Worm (Caenorhabditis elegans) whole organism, L3 larva: ENCODE data around the gene phat-4.

Experiments
- aly-2 ChIP-seq: fragments of 150-350 bp; optimal IDR thresholded peaks from 2 replicates; lab custom pipeline; 2014; ENCODE audit warnings: missing biosample characterization, missing genetic modification characterization
- ceh-28 ChIP-seq: fragments of 150-350 bp; optimal IDR thresholded peaks from 2 replicates; lab custom pipeline; 2014; ENCODE audit warnings: missing biosample characterization, missing genetic modification reagents, missing genetic modification characterization
- ceh-82 ChIP-seq: fragments of 150-350 bp; optimal IDR thresholded peaks from 2 replicates; lab custom pipeline; 2014; ENCODE audit warnings: missing biosample characterization, missing genetic modification characterization
- ceh-9 ChIP-seq: sonication (generic microtip); optimal IDR thresholded peaks from 2 replicates; lab custom pipeline; 2018; ENCODE audit warnings: missing biosample characterization, missing genetic modification characterization
- daf-12 ChIP-seq: fragments of 150-350 bp; optimal IDR thresholded peaks from 2 replicates; lab custom pipeline; 2014; ENCODE audit warnings: missing biosample characterization, missing genetic modification reagents, missing genetic modification characterization
- egl-27 ChIP-seq: sonication (generic microtip); optimal IDR thresholded peaks from 4 replicates; lab custom pipeline; 2017; ENCODE audit warnings: missing biosample characterization, missing genetic modification reagents, missing genetic modification characterization
- egl-5 ChIP-seq: fragments of 150-350 bp; optimal IDR thresholded peaks from 2 replicates; lab custom pipeline; 2017; ENCODE audit warnings: missing biosample characterization, missing genetic modification reagents, missing genetic modification characterization, inconsistent platforms
- elt-1 ChIP-seq: fragments of 150-350 bp; optimal IDR thresholded peaks from 2 replicates; lab custom pipeline; 2014; ENCODE audit warnings: missing biosample characterization, missing genetic modification characterization
- elt-2 ChIP-seq: sonication (generic microtip); optimal IDR thresholded peaks from 2 replicates; lab custom pipeline; 2016; ENCODE audit warnings: missing genetic modification reagents, mild to moderate bottlenecking, missing genetic modification characterization, missing compliant biosample characterization
- elt-3 ChIP-seq, 3 experiments: fragments of 150-350 bp in 1 of 3; sonication (generic microtip) in 2 of 3; optimal IDR thresholded peaks; 2 replicates in 2 of 3; 4 replicates in 1 of 3; lab custom pipeline; 2014 to 2017; ENCODE audit warnings: missing biosample characterization in 3 of 3, missing genetic modification characterization in 3 of 3
- eor-1 ChIP-seq, 2 experiments: fragments of 150-350 bp; optimal IDR thresholded peaks; 2 replicates each; lab custom pipeline; 2014 to 2018; ENCODE audit warnings: missing biosample characterization in 2 of 2, missing genetic modification characterization in 2 of 2
- fkh-10 ChIP-seq: sonication (generic microtip); optimal IDR thresholded peaks from 2 replicates; lab custom pipeline; 2017; ENCODE audit warnings: missing biosample characterization, missing genetic modification reagents, missing genetic modification characterization
- fkh-2 ChIP-seq: fragments of 150-350 bp; optimal IDR thresholded peaks from 2 replicates; lab custom pipeline; 2014; ENCODE audit warnings: missing biosample characterization, missing genetic modification reagents, missing genetic modification characterization
- fos-1 ChIP-seq: fragments of 150-350 bp; optimal IDR thresholded peaks from 2 replicates; lab custom pipeline; 2014; ENCODE audit warnings: missing biosample characterization, missing genetic modification characterization
- hmg-11 ChIP-seq: sonication (generic microtip); optimal IDR thresholded peaks from 2 replicates; lab custom pipeline; 2016; ENCODE audit warnings: missing genetic modification characterization, missing compliant biosample characterization
- jun-1 ChIP-seq: fragments of 150-350 bp; optimal IDR thresholded peaks from 2 replicates; lab custom pipeline; 2014; ENCODE audit warnings: missing biosample characterization, missing genetic modification reagents, missing genetic modification characterization
- lin-15B ChIP-seq: fragments of 150-350 bp; optimal IDR thresholded peaks from 2 replicates; lab custom pipeline; 2014; ENCODE audit warnings: missing biosample characterization, missing genetic modification characterization
- lin-39 ChIP-seq: fragments of 150-350 bp; optimal IDR thresholded peaks from 2 replicates; lab custom pipeline; 2018; ENCODE audit warnings: missing biosample characterization, missing genetic modification reagents, missing genetic modification characterization
- lsy-12 ChIP-seq: sonication (generic microtip); optimal IDR thresholded peaks from 2 replicates; lab custom pipeline; 2016; ENCODE audit warnings: mild to moderate bottlenecking, missing genetic modification characterization, missing compliant biosample characterization
- mdl-1 ChIP-seq: fragments of 150-350 bp; optimal IDR thresholded peaks from 2 replicates; lab custom pipeline; 2014; ENCODE audit warnings: missing biosample characterization, missing genetic modification characterization
- mml-1 ChIP-seq: fragments of 150-350 bp; sonication (generic microtip); optimal IDR thresholded peaks from 3 replicates; lab custom pipeline; 2014; ENCODE audit warnings: missing biosample characterization, missing genetic modification characterization
- nfya-1 ChIP-seq: sonication (generic microtip); optimal IDR thresholded peaks from 2 replicates; lab custom pipeline; 2017; ENCODE audit warnings: missing genetic modification characterization, mild to moderate bottlenecking, missing compliant biosample characterization, antibody characterized with exemption, moderate library complexity; ENCODE audit not compliant: insufficient read depth
- nhr-11 ChIP-seq: fragments of 150-350 bp; optimal IDR thresholded peaks from 2 replicates; lab custom pipeline; 2014; ENCODE audit warnings: missing biosample characterization, missing genetic modification characterization
- nhr-23 ChIP-seq: fragments of 150-350 bp; optimal IDR thresholded peaks from 2 replicates; lab custom pipeline; 2014; ENCODE audit warnings: missing biosample characterization, missing genetic modification reagents, missing genetic modification characterization
- nhr-237 ChIP-seq: fragments of 150-350 bp; optimal IDR thresholded peaks from 2 replicates; lab custom pipeline; 2014; ENCODE audit warnings: missing biosample characterization, missing genetic modification characterization
- nhr-25 ChIP-seq: sonication (generic microtip); optimal IDR thresholded peaks from 2 replicates; lab custom pipeline; 2017; ENCODE audit warnings: missing biosample characterization, missing genetic modification characterization
- nhr-28 ChIP-seq: fragments of 150-350 bp; optimal IDR thresholded peaks from 2 replicates; lab custom pipeline; 2014; ENCODE audit warnings: missing biosample characterization, missing genetic modification characterization
- nhr-43 ChIP-seq: sonication (generic microtip); optimal IDR thresholded peaks from 2 replicates; lab custom pipeline; 2016; ENCODE audit warnings: mild to moderate bottlenecking, missing genetic modification characterization, missing compliant biosample characterization; ENCODE audit not compliant: poor library complexity, severe bottlenecking
- nhr-67 ChIP-seq: fragments of 150-350 bp; optimal IDR thresholded peaks from 2 replicates; lab custom pipeline; 2014; ENCODE audit warnings: missing biosample characterization, missing genetic modification characterization
- nhr-76 ChIP-seq: fragments of 150-350 bp; sonication (generic microtip); optimal IDR thresholded peaks from 5 replicates; lab custom pipeline; 2014; ENCODE audit warnings: missing biosample characterization, missing genetic modification characterization
- nhr-77 ChIP-seq: fragments of 150-350 bp; optimal IDR thresholded peaks from 2 replicates; lab custom pipeline; 2014; ENCODE audit warnings: missing biosample characterization, missing genetic modification characterization
- pha-4 ChIP-seq: fragments of 150-350 bp; optimal IDR thresholded peaks from 2 replicates; lab custom pipeline; 2014; ENCODE audit warnings: missing biosample characterization, missing genetic modification reagents, missing genetic modification characterization
- pqm-1 ChIP-seq: fragments of 150-350 bp; optimal IDR thresholded peaks from 2 replicates; lab custom pipeline; 2017; ENCODE audit warnings: missing biosample characterization, missing genetic modification characterization, inconsistent platforms
- skn-1 ChIP-seq: fragments of 150-350 bp; optimal IDR thresholded peaks from 2 replicates; lab custom pipeline; 2014; ENCODE audit warnings: missing biosample characterization, missing genetic modification characterization
- snpc-4 ChIP-seq: fragments of 150-350 bp; optimal IDR thresholded peaks from 2 replicates; lab custom pipeline; 2014; ENCODE audit warnings: missing biosample characterization, missing genetic modification characterization
- tbx-2 ChIP-seq: sonication (generic microtip); optimal IDR thresholded peaks from 2 replicates; lab custom pipeline; 2016; ENCODE audit warnings: mild to moderate bottlenecking, missing genetic modification characterization, missing compliant biosample characterization
- unc-39 ChIP-seq: sonication (generic microtip); optimal IDR thresholded peaks from 4 replicates; lab custom pipeline; 2017; ENCODE audit warnings: missing biosample characterization, missing genetic modification characterization
- unc-62 ChIP-seq: fragments of 150-350 bp; sonication (generic microtip); optimal IDR thresholded peaks from 4 replicates; lab custom pipeline; 2014; ENCODE audit warnings: missing biosample characterization, missing genetic modification reagents, missing genetic modification characterization
- zag-1 ChIP-seq: fragments of 150-350 bp; optimal IDR thresholded peaks from 2 replicates; lab custom pipeline; 2014; ENCODE audit warnings: missing biosample characterization, missing genetic modification characterization
- ztf-11 ChIP-seq: fragments of 150-350 bp; optimal IDR thresholded peaks from 2 replicates; lab custom pipeline; 2014; ENCODE audit warnings: missing biosample characterization, missing genetic modification characterization
- ztf-4 ChIP-seq: fragments of 150-350 bp; optimal IDR thresholded peaks from 2 replicates; lab custom pipeline; 2014; ENCODE audit warnings: missing biosample characterization, missing genetic modification characterization

Gene phat-4

ce11 chrV:4143034-4143433 is 13.3 kb downstream of the phat-4 start:
- no peak for TF ChIP-seq aly-2 (tag; lab: Kevin White, UChicago)
- peak; percentile 63 for TF ChIP-seq ceh-28
- no peak for TF ChIP-seq nhr-77 (tag; lab: Kevin White, UChicago)
- TF ChIP-seq nhr-67 (tag; lab: Kevin White, UChicago): no peak
- TF ChIP-seq nhr-25 (tag; lab: Kevin White, UChicago): peak; percentile 79
- no peak for TF ChIP-seq mdl-1 (tag; lab: Kevin White, UChicago)
- TF ChIP-seq fos-1 (tag; lab: Kevin White, UChicago): no peak
- TF ChIP-seq lsy-12 (tag; lab: Kevin White, UChicago): peak; percentile 47
- no peak for TF ChIP-seq ceh-82 (tag; lab: Kevin White, UChicago)
- no peak for TF ChIP-seq daf-12 (tag; lab: Kevin White, UChicago)
- no peak for TF ChIP-seq unc-62
- no peak for TF ChIP-seq nhr-28 (tag; lab: Kevin White, UChicago)
- TF ChIP-seq ceh-9 (tag; lab: Kevin White, UChicago): no peak
- peak; percentile 80 for TF ChIP-seq lin-15B
- no peak for TF ChIP-seq fkh-2 (tag; lab: Kevin White, UChicago)
- TF ChIP-seq hmg-11 (tag; lab: Kevin White, UChicago): peak; percentile 57
- peak; percentile 67 for TF ChIP-seq snpc-4
- peak; percentile 85 for TF ChIP-seq pha-4 (tag; lab: Kevin White, UChicago)
- no peak for TF ChIP-seq eor-1 (tag; optimal IDR thresholded peaks at IDR 0.05; lab: Kevin White, UChicago)
- TF ChIP-seq elt-2: peak; percentile 88
- TF ChIP-seq elt-1 (tag; lab: Kevin White, UChicago): no peak
- TF ChIP-seq mml-1: no peak
- TF ChIP-seq ztf-4 (tag; lab: Kevin White, UChicago): no peak
- no peak for TF ChIP-seq egl-27 (tag; lab: Kevin White, UChicago)
- peak; percentile 54 for TF ChIP-seq nhr-43 (tag; lab: Kevin White, UChicago)
- TF ChIP-seq nhr-11: no peak
- no peak for TF ChIP-seq zag-1 (tag; lab: Kevin White, UChicago)
- TF ChIP-seq lin-39: peak; percentile 67
- no peak for TF ChIP-seq ztf-11
- TF ChIP-seq jun-1 (tag; lab: Kevin White, UChicago): peak; percentile 71
- TF ChIP-seq nhr-237 (tag; lab: Kevin White, UChicago): no peak
- TF ChIP-seq fkh-10 (GFP tag; lab: Kevin White, UChicago): peak; percentile 55
- TF ChIP-seq nhr-23: peak; percentile 87
- no peak for TF ChIP-seq nhr-76
- TF ChIP-seq skn-1 (tag; lab: Kevin White, UChicago): no peak
- no peak for TF ChIP-seq tbx-2 (tag; lab: Kevin White, UChicago)
- peak; percentile 89 for TF ChIP-seq nfya-1 (tag; lab: Kevin White, UChicago)
- peak; percentile 99 for TF ChIP-seq egl-5 (tag; lab: Kevin White, UChicago)
- TF ChIP-seq pqm-1 (tag; lab: Kevin White, UChicago): peak; percentile 87
- TF ChIP-seq unc-39: no peak

- TF ChIP-seq ceh-82 (tag; lab: Kevin White, UChicago): no peak
- no peak for TF ChIP-seq nhr-67 (tag; lab: Kevin White, UChicago)
- no peak for TF ChIP-seq unc-39
- no peak for TF ChIP-seq jun-1 (tag; lab: Kevin White, UChicago)
Measured at ce11 chrV:4144205-4144604, 14.5 kb downstream of the phat-4 start, which contains the start of gene Y45G5AL.1. Gene Y45G5AL.1, plus strand, starts transcription at chrV:4144505.

ce11 chrV:4151400-4151799 is 21.7 kb downstream of the phat-4 start:
- TF ChIP-seq daf-12 (tag; lab: Kevin White, UChicago) (no peak), jun-1 (tag; lab: Kevin White, UChicago) (no peak), eor-1 (tag; optimal IDR thresholded peaks at IDR 0.05; lab: Kevin White, UChicago) (no peak), elt-3 (tag; optimal IDR thresholded peaks at IDR 0.05; lab: Kevin White, UChicago) (no peak), zag-1 (tag; lab: Kevin White, UChicago) (no peak), nhr-11 (no peak), lin-15B (no peak), nhr-77 (tag; lab: Kevin White, UChicago) (no peak), tbx-2 (tag; lab: Kevin White, UChicago) (no peak), mml-1 (no peak), mdl-1 (tag; lab: Kevin White, UChicago) (no peak), ztf-11 (no peak), fkh-10 (GFP tag; lab: Kevin White, UChicago) (no peak), ceh-82 (tag; lab: Kevin White, UChicago) (no peak), fkh-2 (tag; lab: Kevin White, UChicago) (no peak), egl-27 (tag; lab: Kevin White, UChicago) (no peak), unc-62 (no peak)
